Worm (Caenorhabditis elegans): ENCODE data around the gene C45B11.8.

The C45B11.8 gene

ce11 chrV:11087119-11087518 is 46.5 kb downstream of the C45B11.8 start:
- TF ChIP-seq ref-1 (GFP tag; conservative IDR thresholded peaks at IDR 0.05) (no peak), ztf-23 (GFP tag; IDR thresholded peaks at IDR 0.05) (no peak), ztf-29 (GFP tag; IDR thresholded peaks at IDR 0.05) (no peak), cog-1 (tag; optimal IDR thresholded peaks at IDR 0.05) (no peak), flt-1 (GFP tag; IDR thresholded peaks at IDR 0.05) (no peak), med-1 (GFP tag; optimal IDR thresholded peaks at IDR 0.05; ENCODE audit: insufficient read depth) (no peak), tab-1 (GFP tag; IDR thresholded peaks at IDR 0.05) (no peak), T22C8.4 (GFP tag; IDR thresholded peaks at IDR 0.05) (no peak)

- TF ChIP-seq med-1 (GFP tag; optimal IDR thresholded peaks at IDR 0.05; ENCODE audit: insufficient read depth) (no peak), tab-1 (GFP tag; IDR thresholded peaks at IDR 0.05) (no peak), ztf-29 (GFP tag; IDR thresholded peaks at IDR 0.05) (no peak), flt-1 (GFP tag; IDR thresholded peaks at IDR 0.05) (no peak), ztf-23 (GFP tag; IDR thresholded peaks at IDR 0.05) (no peak), ref-1 (GFP tag; conservative IDR thresholded peaks at IDR 0.05) (no peak), klf-2 (GFP tag; conservative IDR thresholded peaks at IDR 0.05) (no peak), cog-1 (tag; optimal IDR thresholded peaks at IDR 0.05) (no peak), T22C8.4 (GFP tag; IDR thresholded peaks at IDR 0.05) (no peak)
Measured at ce11 chrV:11087519-11087998, 47.0 kb downstream of the C45B11.8 start, which contains the start of gene Y42A5A.1. TSS of gene Y42A5A.1 (plus strand) at chrV:11087948.
